Fruit fly (Drosophila melanogaster) whole organism, wandering third instar larva: Measurements from ENCODE around the gene mof.
A peak's percentile ranks its signal among the peaks of the same experiment; 100 is the strongest.

Source experiments
- Abd-B ChIP-seq: fragments of >200 bp; optimal IDR thresholded peaks from 2 replicates; lab custom pipeline; 2017; ENCODE audit warnings: missing biosample characterization, missing genetic modification characterization
- CG32264 ChIP-seq: fragments of 200-800 bp; sonication (Bioruptor generic); optimal IDR thresholded peaks from 2 replicates; lab custom pipeline; 2016; ENCODE audit warnings: missing biosample characterization, missing genetic modification characterization
- CrebA ChIP-seq: fragments of 200-800 bp; sonication (Bioruptor generic); optimal IDR thresholded peaks from 2 replicates; lab custom pipeline; 2016; ENCODE audit warnings: missing biosample characterization, mild to moderate bottlenecking, missing genetic modification characterization, borderline replicate concordance
- Dif ChIP-seq: fragments of 200-275, 200-300 bp; sonication (Bioruptor generic); optimal IDR thresholded peaks from 2 replicates; lab custom pipeline; 2018; ENCODE audit warnings: missing biosample characterization, missing genetic modification characterization; ENCODE audit not compliant: partially characterized antibody
- HLH106 ChIP-seq: fragments of 200-800 bp; optimal IDR thresholded peaks from 3 replicates; lab custom pipeline; 2019; ENCODE audit warnings: missing biosample characterization, mild to moderate bottlenecking, missing genetic modification characterization, moderate library complexity
- Hnf4 ChIP-seq: fragments of 200-800 bp; sonication (Bioruptor generic); optimal IDR thresholded peaks from 2 replicates; lab custom pipeline; 2016; ENCODE audit warnings: missing biosample characterization, mild to moderate bottlenecking, missing genetic modification characterization
- Jra ChIP-seq: sonication (Bioruptor generic); optimal IDR thresholded peaks from 2 replicates; lab custom pipeline; 2016; ENCODE audit warnings: missing biosample characterization, missing genetic modification characterization
- Mio ChIP-seq: sonication (Bioruptor generic); optimal IDR thresholded peaks from 2 replicates; lab custom pipeline; 2016; ENCODE audit warnings: missing biosample characterization, missing genetic modification characterization
- Myc ChIP-seq: fragments of >200 bp; optimal IDR thresholded peaks from 2 replicates; lab custom pipeline; 2017
- N ChIP-seq: fragments of >200 bp; optimal IDR thresholded peaks from 2 replicates; lab custom pipeline; 2018; ENCODE audit warnings: missing biosample characterization, missing external identifiers, missing genetic modification characterization
- OdsH ChIP-seq: fragments of 200-800 bp; sonication (Bioruptor generic); optimal IDR thresholded peaks from 2 replicates; lab custom pipeline; 2016; ENCODE audit warnings: missing biosample characterization, mild to moderate bottlenecking, missing genetic modification characterization
- Rel ChIP-seq, 2 experiments: fragments of 200-800 bp; sonication (Bioruptor generic) in 1 of 2; optimal IDR thresholded peaks; 2 replicates in 1 of 2; 3 replicates in 1 of 2; lab custom pipeline; 2016 to 2019; ENCODE audit warnings: mild to moderate bottlenecking in 2 of 2, missing biosample characterization in 2 of 2, missing genetic modification characterization in 2 of 2, moderate library complexity in 1 of 2
- Sp1 ChIP-seq: fragments of 200-800 bp; sonication (Bioruptor generic); optimal IDR thresholded peaks from 3 replicates; lab custom pipeline; 2019; ENCODE audit warnings: missing biosample characterization, mild to moderate bottlenecking, missing genetic modification characterization, moderate library complexity
- Vsx2 ChIP-seq: fragments of 200-300, 225-300 bp; sonication (Bioruptor generic); optimal IDR thresholded peaks from 2 replicates; lab custom pipeline; 2018; ENCODE audit warnings: missing biosample characterization, missing genetic modification characterization; ENCODE audit not compliant: partially characterized antibody
- br ChIP-seq: fragments of 200-800 bp; sonication (Bioruptor generic); optimal IDR thresholded peaks from 2 replicates; lab custom pipeline; 2016; ENCODE audit warnings: missing biosample characterization, missing genetic modification characterization
- brk ChIP-seq: fragments of 200-800 bp; sonication (Bioruptor generic); optimal IDR thresholded peaks from 2 replicates; lab custom pipeline; 2016; ENCODE audit warnings: missing biosample characterization, mild to moderate bottlenecking, missing genetic modification characterization
- dl ChIP-seq, 2 experiments: fragments of 175-275, 200-275 bp in 1 of 2; fragments of 200-275 bp in 1 of 2; sonication (Bioruptor generic); optimal IDR thresholded peaks; lab custom pipeline; 2018; ENCODE audit warnings: mild to moderate bottlenecking in 2 of 2, missing biosample characterization in 2 of 2, missing genetic modification characterization in 2 of 2, moderate library complexity in 2 of 2; ENCODE audit not compliant: partially characterized antibody in 2 of 2, insufficient read depth in 1 of 2
- dmrt93B ChIP-seq: fragments of 200-800 bp; sonication (Bioruptor generic); optimal IDR thresholded peaks from 2 replicates; lab custom pipeline; 2018; ENCODE audit warnings: missing biosample characterization, mild to moderate bottlenecking, missing genetic modification characterization
- dsf ChIP-seq: sonication (Bioruptor generic); optimal IDR thresholded peaks from 2 replicates; lab custom pipeline; 2016; ENCODE audit warnings: missing biosample characterization, missing genetic modification characterization, borderline replicate concordance
- ey ChIP-seq: fragments of 200-800 bp; sonication (Bioruptor generic); optimal IDR thresholded peaks from 2 replicates; lab custom pipeline; 2016; ENCODE audit warnings: missing biosample characterization, missing genetic modification characterization
- foxo ChIP-seq, 2 experiments: fragments of 200-800 bp; sonication (Bioruptor generic); optimal IDR thresholded peaks; 2 replicates in 1 of 2; 3 replicates in 1 of 2; lab custom pipeline; 2016 to 2017; ENCODE audit warnings: missing biosample characterization in 2 of 2, missing genetic modification characterization in 2 of 2
- fru ChIP-seq: fragments of 200-800 bp; sonication (Bioruptor generic); optimal IDR thresholded peaks from 3 replicates; lab custom pipeline; 2016; ENCODE audit warnings: missing biosample characterization, mild to moderate bottlenecking, missing genetic modification characterization
- h ChIP-seq: fragments of 200-800 bp; sonication (Bioruptor generic); optimal IDR thresholded peaks from 3 replicates; lab custom pipeline; 2016; ENCODE audit warnings: missing biosample characterization, mild to moderate bottlenecking, missing genetic modification characterization
- jim ChIP-seq: fragments of 175-275, 200-325 bp; sonication (Bioruptor generic); optimal IDR thresholded peaks from 2 replicates; lab custom pipeline; 2016; ENCODE audit warnings: missing biosample characterization, mild to moderate bottlenecking, missing genetic modification characterization
- lola ChIP-seq: fragments of >200 bp; optimal IDR thresholded peaks from 2 replicates; lab custom pipeline; 2017; ENCODE audit warnings: missing biosample characterization, missing genetic modification characterization
- pan ChIP-seq: fragments of >200 bp; optimal IDR thresholded peaks from 2 replicates; lab custom pipeline; 2017
- psq ChIP-seq: fragments of 200-800 bp; sonication (Bioruptor generic); optimal IDR thresholded peaks from 3 replicates; lab custom pipeline; 2017; ENCODE audit warnings: missing biosample characterization, mild to moderate bottlenecking, missing genetic modification characterization, moderate library complexity
- rgr ChIP-seq: fragments of 200-800 bp; sonication (Bioruptor generic); optimal IDR thresholded peaks from 3 replicates; lab custom pipeline; 2016; ENCODE audit warnings: missing biosample characterization, mild to moderate bottlenecking, missing genetic modification characterization
- sage ChIP-seq: fragments of 200-800 bp; sonication (Bioruptor generic); optimal IDR thresholded peaks from 2 replicates; lab custom pipeline; 2016; ENCODE audit warnings: missing biosample characterization, mild to moderate bottlenecking, missing genetic modification characterization
- sv ChIP-seq: fragments of 200-800 bp; sonication (Bioruptor generic); optimal IDR thresholded peaks from 3 replicates; lab custom pipeline; 2016; ENCODE audit warnings: missing biosample characterization, missing genetic modification characterization
- tai ChIP-seq: sonication (Bioruptor generic); optimal IDR thresholded peaks from 2 replicates; lab custom pipeline; 2016; ENCODE audit warnings: missing biosample characterization, missing genetic modification characterization
- usp ChIP-seq: fragments of >200 bp; optimal IDR thresholded peaks from 2 replicates; lab custom pipeline; 2017; ENCODE audit warnings: missing biosample characterization, missing genetic modification characterization
- woc ChIP-seq: sonication (Bioruptor generic); optimal IDR thresholded peaks from 2 replicates; lab custom pipeline; 2016; ENCODE audit warnings: missing biosample characterization, mild to moderate bottlenecking, missing genetic modification characterization

mof gene

DNA sequence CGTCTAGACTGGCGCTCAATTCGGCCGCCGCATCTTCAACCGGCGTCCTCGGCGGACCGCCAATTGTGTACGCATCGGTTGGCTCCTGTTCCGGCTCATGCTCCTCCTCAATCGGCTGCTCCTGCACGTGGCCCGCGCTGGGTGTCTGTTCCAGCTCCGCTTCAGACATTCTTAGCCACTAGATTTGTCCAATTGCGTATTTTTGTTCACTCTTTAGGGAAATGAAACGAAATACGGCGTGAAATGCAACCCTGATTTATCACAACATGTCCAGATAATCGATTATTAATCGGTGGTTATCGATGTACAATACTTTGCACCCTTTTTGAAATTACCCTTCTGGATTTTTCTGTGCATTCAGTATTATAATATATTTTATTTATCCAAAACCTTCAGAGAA is at the start of gene mof:
Gene mof (minus strand): TSS at position 270 of the 400 bp plus-strand sequence.
- no peak for TF ChIP-seq sage (GFP tag; lab: Kevin White, UChicago)
- no peak for TF ChIP-seq brk (GFP tag; lab: Kevin White, UChicago)
- no peak for TF ChIP-seq foxo (GFP tag; optimal IDR thresholded peaks at IDR 0.05; lab: Kevin White, UChicago)
- no peak for TF ChIP-seq Abd-B (GFP tag; lab: Kevin White, UChicago)
- TF ChIP-seq Sp1 (GFP tag; lab: Kevin White, UChicago) = no peak
- no peak for TF ChIP-seq tai (GFP tag; lab: Kevin White, UChicago)
- no peak for TF ChIP-seq OdsH (GFP tag; lab: Kevin White, UChicago)
- TF ChIP-seq lola (GFP tag; lab: Kevin White, UChicago) = no peak
- TF ChIP-seq rgr = no peak
- TF ChIP-seq psq = no peak
- TF ChIP-seq Jra = no peak
- TF ChIP-seq pan (lab: Kevin White, UChicago) = no peak
- TF ChIP-seq dmrt93B = no peak

DNA sequence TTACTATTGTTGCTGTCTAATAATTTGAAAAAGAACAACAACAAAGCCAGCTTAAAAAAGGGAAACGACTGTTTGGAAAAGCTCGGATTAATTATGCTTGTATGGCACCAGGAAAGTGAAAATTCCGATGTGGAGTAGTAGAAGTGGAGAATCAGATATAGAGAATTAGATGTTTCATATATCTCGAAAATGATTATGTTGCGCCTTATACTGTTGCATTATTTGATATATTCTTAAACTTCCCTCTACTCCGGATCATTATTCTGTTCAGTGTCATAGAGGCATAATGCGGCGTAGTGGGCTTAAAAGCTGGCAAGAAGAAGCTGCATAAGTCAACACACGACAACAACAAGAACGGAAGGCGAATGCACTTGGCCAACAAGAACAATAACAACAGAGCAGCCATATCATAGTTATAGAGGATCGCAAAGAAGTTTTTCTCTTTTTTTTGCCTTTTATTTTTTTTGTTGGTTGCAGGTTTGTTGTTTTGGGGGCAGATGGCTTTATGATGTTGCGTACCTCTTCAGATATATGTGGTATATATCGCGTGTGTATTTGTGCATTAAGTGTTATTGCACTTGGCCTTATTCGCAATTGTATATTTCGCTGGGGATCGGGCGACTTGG is 49.3 kb upstream of the mof start:
- TF ChIP-seq Myc (no peak), Sp1 (GFP tag; lab: Kevin White, UChicago) (peak; percentile 18), foxo (GFP tag; optimal IDR thresholded peaks at IDR 0.05; lab: Kevin White, UChicago) (peak in 1 of 2 experiments; percentile 27), Abd-B (GFP tag; lab: Kevin White, UChicago) (no peak), N (GFP tag; lab: Kevin White, UChicago) (no peak), dmrt93B (peak; percentile 29), dl (GFP tag; optimal IDR thresholded peaks at IDR 0.05; lab: Kevin White, UChicago; ENCODE audit: insufficient read depth in 1 of 2, partially characterized antibody in 2 of 2) (no peak), fru (GFP tag; lab: Kevin White, UChicago) (peak; percentile 4), sage (GFP tag; lab: Kevin White, UChicago) (no peak), rgr (peak; percentile 5), sv (GFP tag; lab: Kevin White, UChicago) (no peak), Dif (no peak), HLH106 (peak; percentile 39), CrebA (no peak), tai (GFP tag; lab: Kevin White, UChicago) (peak; percentile 4), h (peak; percentile 14), Vsx2 (GFP tag; lab: Kevin White, UChicago) (no peak), ey (peak; percentile 36)

DNA sequence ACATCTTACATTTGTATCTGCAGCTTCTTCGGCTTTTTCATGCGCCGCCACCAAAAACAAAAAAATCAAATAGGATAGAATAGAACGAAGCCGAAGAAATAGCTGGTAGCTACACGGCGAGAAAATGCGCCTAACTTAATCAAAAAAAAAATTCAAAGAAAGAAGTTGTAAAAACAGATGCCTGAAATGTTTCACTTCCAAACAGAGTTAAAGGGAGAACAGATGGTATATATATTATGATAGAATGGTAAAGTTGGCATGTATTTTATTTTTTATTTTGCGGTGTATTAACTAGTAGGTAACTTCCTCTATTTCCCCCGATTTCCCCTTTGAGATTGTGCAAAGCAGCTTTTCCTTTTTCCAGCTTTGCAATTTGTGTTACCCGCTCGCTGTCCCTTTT is 47.7 kb upstream of the mof start:
- TF ChIP-seq Hnf4 (no peak), usp (no peak), Sp1 (GFP tag; lab: Kevin White, UChicago) (no peak), dmrt93B (no peak), tai (GFP tag; lab: Kevin White, UChicago) (no peak), sage (GFP tag; lab: Kevin White, UChicago) (no peak), lola (GFP tag; lab: Kevin White, UChicago) (no peak), dsf (GFP tag; lab: Kevin White, UChicago) (no peak), br (no peak), h (no peak), CG32264 (GFP tag; lab: Kevin White, UChicago) (no peak), brk (GFP tag; lab: Kevin White, UChicago) (no peak), Vsx2 (GFP tag; lab: Kevin White, UChicago) (no peak), Abd-B (GFP tag; lab: Kevin White, UChicago) (no peak), Mio (GFP tag; lab: Kevin White, UChicago) (no peak), jim (GFP tag; lab: Kevin White, UChicago) (no peak), Rel (GFP tag; optimal IDR thresholded peaks at IDR 0.05; lab: Kevin White, UChicago) (no peak), Rel (tag; optimal IDR thresholded peaks at IDR 0.05; lab: Kevin White, UChicago) (no peak), foxo (GFP tag; optimal IDR thresholded peaks at IDR 0.05; lab: Kevin White, UChicago) (no peak)
- TF ChIP-seq, all 38 proteins: peak for 0

DNA sequence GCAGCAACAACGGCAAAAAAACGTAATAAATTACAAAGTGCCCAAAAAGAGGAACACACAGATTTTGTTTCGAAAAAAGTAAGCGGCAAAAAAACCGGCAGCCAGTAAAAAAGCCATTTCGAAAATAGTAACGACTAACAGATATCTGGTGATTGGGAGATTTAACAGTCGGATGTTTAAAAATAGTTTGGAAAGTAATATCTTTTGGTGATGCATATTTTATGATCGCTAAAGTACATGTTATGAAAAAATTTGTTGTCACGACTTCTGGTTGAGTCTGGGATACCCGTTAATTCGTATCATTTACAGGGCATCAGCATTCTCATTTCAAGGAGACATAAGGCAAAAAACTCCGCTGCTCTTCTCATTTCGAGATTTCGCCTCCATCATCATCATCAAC is 46.5 kb upstream of the mof start:
- TF ChIP-seq OdsH (GFP tag; lab: Kevin White, UChicago) (peak; percentile 63), fru (GFP tag; lab: Kevin White, UChicago) (peak; percentile 80), Hnf4 (peak; percentile 64), brk (GFP tag; lab: Kevin White, UChicago) (no peak), h (peak; percentile 85), jim (GFP tag; lab: Kevin White, UChicago) (no peak), Sp1 (GFP tag; lab: Kevin White, UChicago) (peak; percentile 55), HLH106 (peak; percentile 69), dmrt93B (peak; percentile 42), sage (GFP tag; lab: Kevin White, UChicago) (no peak), br (peak; percentile 78), foxo (GFP tag; optimal IDR thresholded peaks at IDR 0.05; lab: Kevin White, UChicago) (peak in 1 of 2 experiments; percentile 81), Jra (no peak), psq (peak; percentile 65), woc (GFP tag; lab: Kevin White, UChicago) (peak; percentile 54), ey (peak; percentile 78), rgr (peak; percentile 78), CG32264 (GFP tag; lab: Kevin White, UChicago) (peak; percentile 49), Rel (GFP tag; optimal IDR thresholded peaks at IDR 0.05; lab: Kevin White, UChicago) (no peak), Rel (tag; optimal IDR thresholded peaks at IDR 0.05; lab: Kevin White, UChicago) (peak; percentile 7)
